Worm (Caenorhabditis elegans): ENCODE results near the gene F58G6.7.

The F58G6.7 gene

ce11 chrIV:9618836-9619235 is 35.3 kb upstream of the F58G6.7 start:
- TF ChIP-seq ztf-29 (GFP tag; IDR thresholded peaks at IDR 0.05) = no peak

- TF ChIP-seq klf-2 (GFP tag; conservative IDR thresholded peaks at IDR 0.05) (no peak), ztf-29 (GFP tag; IDR thresholded peaks at IDR 0.05) (no peak), med-1 (GFP tag; optimal IDR thresholded peaks at IDR 0.05; ENCODE audit: insufficient read depth) (no peak), cog-1 (tag; optimal IDR thresholded peaks at IDR 0.05) (no peak), T22C8.4 (GFP tag; IDR thresholded peaks at IDR 0.05) (no peak), ztf-23 (GFP tag; IDR thresholded peaks at IDR 0.05) (no peak), tab-1 (GFP tag; IDR thresholded peaks at IDR 0.05) (no peak), flt-1 (GFP tag; IDR thresholded peaks at IDR 0.05) (no peak), ref-1 (GFP tag; conservative IDR thresholded peaks at IDR 0.05) (no peak)
These were observed 31.8 kb upstream of the F58G6.7 start, which contains the start of gene W09C2.7 for ce11 chrIV:9622272-9622671. Gene W09C2.7 (minus strand): TSS chrIV:9622372.

ce11 chrIV:9623269-9623668 is 30.8 kb upstream of the F58G6.7 start, which contains the start of gene W09C2.9:
Gene W09C2.9 (minus strand): TSS chrIV:9623369.
- TF ChIP-seq med-1 (GFP tag; optimal IDR thresholded peaks at IDR 0.05; ENCODE audit: insufficient read depth) (no peak), T22C8.4 (GFP tag; IDR thresholded peaks at IDR 0.05) (no peak), flt-1 (GFP tag; IDR thresholded peaks at IDR 0.05) (no peak), klf-2 (GFP tag; conservative IDR thresholded peaks at IDR 0.05) (no peak), ref-1 (GFP tag; conservative IDR thresholded peaks at IDR 0.05) (no peak), tab-1 (GFP tag; IDR thresholded peaks at IDR 0.05) (no peak), ztf-29 (GFP tag; IDR thresholded peaks at IDR 0.05) (no peak), cog-1 (tag; optimal IDR thresholded peaks at IDR 0.05) (no peak), ztf-23 (GFP tag; IDR thresholded peaks at IDR 0.05) (no peak)

ce11 chrIV:9624275-9624674 is 29.8 kb upstream of the F58G6.7 start, which contains the start of gene W09C2.8:
Gene W09C2.8 (minus strand): TSS chrIV:9624375.
- TF ChIP-seq flt-1 (GFP tag; IDR thresholded peaks at IDR 0.05) (no peak), ztf-29 (GFP tag; IDR thresholded peaks at IDR 0.05) (no peak), med-1 (GFP tag; optimal IDR thresholded peaks at IDR 0.05; ENCODE audit: insufficient read depth) (no peak), T22C8.4 (GFP tag; IDR thresholded peaks at IDR 0.05) (no peak), cog-1 (tag; optimal IDR thresholded peaks at IDR 0.05) (no peak), ztf-23 (GFP tag; IDR thresholded peaks at IDR 0.05) (no peak), klf-2 (GFP tag; conservative IDR thresholded peaks at IDR 0.05) (no peak), tab-1 (GFP tag; IDR thresholded peaks at IDR 0.05) (no peak), ref-1 (GFP tag; conservative IDR thresholded peaks at IDR 0.05) (no peak)

- TF ChIP-seq med-1 (GFP tag; optimal IDR thresholded peaks at IDR 0.05; ENCODE audit: insufficient read depth) (no peak), tab-1 (GFP tag; IDR thresholded peaks at IDR 0.05) (no peak), flt-1 (GFP tag; IDR thresholded peaks at IDR 0.05) (no peak), klf-2 (GFP tag; conservative IDR thresholded peaks at IDR 0.05) (no peak), ref-1 (GFP tag; conservative IDR thresholded peaks at IDR 0.05) (no peak), T22C8.4 (GFP tag; IDR thresholded peaks at IDR 0.05) (no peak), ztf-23 (GFP tag; IDR thresholded peaks at IDR 0.05) (no peak), cog-1 (tag; optimal IDR thresholded peaks at IDR 0.05) (no peak)
These were observed 29.1 kb upstream of the F58G6.7 start, which contains the start of gene W09C2.10 for ce11 chrIV:9624977-9625376. Gene W09C2.10 (minus strand): TSS chrIV:9625077.

ce11 chrIV:9625829-9626228 is 28.3 kb upstream of the F58G6.7 start:
- TF ChIP-seq ztf-23 (GFP tag; IDR thresholded peaks at IDR 0.05) (no peak), T22C8.4 (GFP tag; IDR thresholded peaks at IDR 0.05) (no peak), tab-1 (GFP tag; IDR thresholded peaks at IDR 0.05) (no peak), flt-1 (GFP tag; IDR thresholded peaks at IDR 0.05) (no peak), klf-2 (GFP tag; conservative IDR thresholded peaks at IDR 0.05) (no peak), cog-1 (tag; optimal IDR thresholded peaks at IDR 0.05) (no peak), ref-1 (GFP tag; conservative IDR thresholded peaks at IDR 0.05) (no peak), ztf-29 (GFP tag; IDR thresholded peaks at IDR 0.05) (no peak), med-1 (GFP tag; optimal IDR thresholded peaks at IDR 0.05; ENCODE audit: insufficient read depth) (no peak)

- TF ChIP-seq tab-1 (GFP tag; IDR thresholded peaks at IDR 0.05) (no peak), ztf-29 (GFP tag; IDR thresholded peaks at IDR 0.05) (no peak), cog-1 (tag; optimal IDR thresholded peaks at IDR 0.05) (no peak), ref-1 (GFP tag; conservative IDR thresholded peaks at IDR 0.05) (no peak), flt-1 (GFP tag; IDR thresholded peaks at IDR 0.05) (no peak), T22C8.4 (GFP tag; IDR thresholded peaks at IDR 0.05) (no peak), klf-2 (GFP tag; conservative IDR thresholded peaks at IDR 0.05) (no peak), ztf-23 (GFP tag; IDR thresholded peaks at IDR 0.05) (no peak), med-1 (GFP tag; optimal IDR thresholded peaks at IDR 0.05; ENCODE audit: insufficient read depth) (no peak)
These were observed 27.1 kb upstream of the F58G6.7 start for ce11 chrIV:9627033-9627432.

- TF ChIP-seq T22C8.4 (GFP tag; IDR thresholded peaks at IDR 0.05) (no peak), ref-1 (GFP tag; conservative IDR thresholded peaks at IDR 0.05) (no peak), cog-1 (tag; optimal IDR thresholded peaks at IDR 0.05) (no peak), ztf-23 (GFP tag; IDR thresholded peaks at IDR 0.05) (no peak), flt-1 (GFP tag; IDR thresholded peaks at IDR 0.05) (no peak), klf-2 (GFP tag; conservative IDR thresholded peaks at IDR 0.05) (no peak), tab-1 (GFP tag; IDR thresholded peaks at IDR 0.05) (no peak), ztf-29 (GFP tag; IDR thresholded peaks at IDR 0.05) (no peak), med-1 (GFP tag; optimal IDR thresholded peaks at IDR 0.05; ENCODE audit: insufficient read depth) (no peak)
These were observed 22.5 kb upstream of the F58G6.7 start for ce11 chrIV:9631579-9631978.

ce11 chrIV:9632094-9632493 is 22.0 kb upstream of the F58G6.7 start:
- no peak for TF ChIP-seq med-1 (GFP tag; optimal IDR thresholded peaks at IDR 0.05; ENCODE audit: insufficient read depth)
- TF ChIP-seq tab-1 (GFP tag; IDR thresholded peaks at IDR 0.05) = no peak
- TF ChIP-seq klf-2 (GFP tag; conservative IDR thresholded peaks at IDR 0.05) = no peak
- no peak for TF ChIP-seq T22C8.4 (GFP tag; IDR thresholded peaks at IDR 0.05)

ce11 chrIV:9632966-9633494 is 21.1 kb upstream of the F58G6.7 start:
- TF ChIP-seq ref-1 (GFP tag; conservative IDR thresholded peaks at IDR 0.05) (no peak), ztf-29 (GFP tag; IDR thresholded peaks at IDR 0.05) (no peak), med-1 (GFP tag; optimal IDR thresholded peaks at IDR 0.05; ENCODE audit: insufficient read depth) (no peak)
